Worm (Caenorhabditis elegans) whole organism, dauer: ENCODE results near the gene unc-46.

Experiments
- unc-62 ChIP-seq: sonication (generic microtip); optimal IDR thresholded peaks from 2 replicates; lab custom pipeline; 2017; ENCODE audit warnings: missing biosample characterization, missing genetic modification reagents, missing genetic modification characterization

unc-46 gene

DNA sequence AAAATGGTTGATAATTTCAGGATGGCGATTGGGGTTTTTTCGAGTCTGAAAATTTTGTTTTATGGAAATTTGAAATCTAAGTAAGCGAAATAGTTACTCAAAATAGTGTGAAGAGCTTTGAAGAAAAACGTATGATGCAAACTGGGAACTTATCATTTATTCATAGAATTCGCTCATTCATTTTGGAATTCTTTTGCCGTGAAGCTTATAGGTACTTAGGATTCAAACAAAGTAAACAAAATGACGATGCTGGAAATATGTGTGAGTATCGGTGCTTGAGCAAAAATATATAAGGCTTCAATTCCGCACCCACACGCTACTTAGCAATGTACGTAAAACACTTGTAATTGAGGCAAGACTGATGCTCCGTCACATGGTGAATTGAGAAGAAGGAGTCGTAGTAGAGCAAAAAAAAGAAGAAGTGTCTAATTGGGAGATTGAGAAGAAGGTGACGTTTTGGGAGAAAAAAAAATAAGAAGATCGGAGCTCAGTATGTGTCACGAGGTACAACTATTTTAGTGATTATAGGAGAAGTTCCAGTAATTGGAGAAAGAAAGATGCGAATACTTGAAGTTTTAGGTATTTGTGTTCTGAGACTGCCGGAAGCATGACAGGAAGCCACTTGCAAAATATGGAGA is 9.2 kb downstream of the unc-46 start, which contains the start of gene glb-32:
Gene glb-32, minus strand, starts transcription at position 51 of the 638 bp plus-strand sequence.
- no peak for TF ChIP-seq unc-62

DNA sequence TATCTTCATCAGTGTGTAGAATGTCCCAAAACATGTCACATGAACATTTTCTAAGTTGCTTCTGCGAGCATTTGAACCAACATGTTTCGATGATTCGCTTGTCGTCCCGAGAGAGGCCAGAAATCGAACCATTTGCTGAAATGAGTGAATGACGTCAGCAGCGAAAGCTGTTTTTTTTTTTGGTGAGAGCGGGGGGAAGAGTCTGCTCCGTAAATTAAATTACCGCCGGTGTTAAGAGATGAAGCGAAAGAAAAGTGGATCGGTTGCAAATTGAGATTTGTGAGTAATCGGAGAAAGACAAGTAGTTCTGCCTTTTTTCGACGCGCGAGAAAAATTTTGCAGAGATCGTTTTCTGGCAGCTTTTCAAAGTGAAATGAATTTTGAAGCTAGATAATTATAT is 10.5 kb downstream of the unc-46 start:
- TF ChIP-seq unc-62 = no peak

DNA sequence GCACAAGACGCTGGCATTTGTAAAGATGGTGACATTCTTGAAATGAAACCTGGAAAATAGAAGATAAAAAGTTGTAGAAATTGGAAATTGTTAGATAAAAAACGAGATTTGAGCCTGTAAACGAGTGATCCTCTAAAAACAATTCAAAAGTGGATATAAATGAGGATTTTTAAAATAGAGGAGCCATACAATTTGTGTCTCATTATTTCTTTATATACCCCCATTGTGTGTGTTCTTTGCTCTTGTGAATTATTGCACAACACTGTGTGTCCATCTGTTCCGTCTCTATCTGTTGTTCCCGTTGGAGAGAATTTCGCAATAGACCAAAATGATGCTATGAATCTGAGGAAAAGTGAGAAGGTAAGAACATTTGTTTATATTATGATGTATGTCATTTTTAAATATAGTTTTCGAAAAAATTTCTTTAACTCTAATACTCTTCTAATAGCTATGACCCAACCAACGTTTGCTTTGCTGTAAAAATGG is 11.9 kb downstream of the unc-46 start, which contains the start of gene Y58A7A.5:
Gene Y58A7A.5, minus strand, starts transcription at position 51 of the 486 bp plus-strand sequence.
- TF ChIP-seq unc-62 = no peak

DNA sequence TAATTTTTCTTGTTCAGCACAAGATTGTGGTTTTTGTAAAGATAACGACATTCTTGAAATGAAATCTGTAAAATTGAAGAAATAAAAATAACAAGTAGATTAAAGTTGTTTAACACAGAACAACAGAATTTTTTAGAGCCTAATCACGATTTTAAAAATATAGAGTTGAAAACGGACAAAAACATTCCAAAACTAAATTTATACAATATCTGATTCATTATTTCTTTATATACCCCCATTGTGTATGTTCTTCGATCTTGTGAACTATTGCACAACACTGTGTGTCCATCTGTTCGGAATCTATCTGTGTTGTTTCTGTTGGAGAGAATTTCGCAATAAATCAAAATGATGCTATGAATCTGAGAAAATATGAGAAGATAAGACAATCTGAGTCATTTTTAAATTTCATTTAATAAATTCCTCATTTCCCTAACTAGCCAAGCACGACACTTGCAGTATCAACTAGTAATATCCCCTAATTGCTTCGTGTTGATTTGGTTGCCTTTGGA is 13.8 kb downstream of the unc-46 start, which contains the start of gene Y58A7A.4:
Gene Y58A7A.4, minus strand, starts transcription at position 51 of the 509 bp plus-strand sequence.
- TF ChIP-seq unc-62 = no peak

DNA sequence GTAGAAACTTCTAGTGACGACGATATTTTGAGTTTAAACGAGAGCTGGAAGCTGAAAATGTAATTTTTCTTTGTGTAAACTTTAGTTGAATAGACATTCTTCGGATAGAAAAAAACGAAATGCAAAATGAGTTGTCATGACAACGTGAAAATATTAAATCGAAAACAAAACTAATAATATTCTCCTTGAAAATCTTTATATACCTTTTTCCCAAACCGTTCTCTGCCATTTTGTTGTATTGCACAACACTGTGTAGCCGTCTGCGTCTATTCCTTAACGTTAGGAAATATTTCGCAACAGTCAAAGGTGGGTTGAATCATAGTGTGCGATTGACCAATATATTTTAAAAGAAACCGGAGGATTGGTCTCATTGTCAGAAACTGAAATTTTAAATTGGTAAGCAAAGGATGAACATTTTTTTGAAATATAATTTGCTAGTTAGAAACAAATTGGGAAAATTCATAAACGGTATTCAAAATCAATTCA is 17.9 kb downstream of the unc-46 start, which contains the start of gene Y58A7A.3:
Gene Y58A7A.3, minus strand, starts transcription at position 51 of the 486 bp plus-strand sequence.
- TF ChIP-seq unc-62 = no peak

DNA sequence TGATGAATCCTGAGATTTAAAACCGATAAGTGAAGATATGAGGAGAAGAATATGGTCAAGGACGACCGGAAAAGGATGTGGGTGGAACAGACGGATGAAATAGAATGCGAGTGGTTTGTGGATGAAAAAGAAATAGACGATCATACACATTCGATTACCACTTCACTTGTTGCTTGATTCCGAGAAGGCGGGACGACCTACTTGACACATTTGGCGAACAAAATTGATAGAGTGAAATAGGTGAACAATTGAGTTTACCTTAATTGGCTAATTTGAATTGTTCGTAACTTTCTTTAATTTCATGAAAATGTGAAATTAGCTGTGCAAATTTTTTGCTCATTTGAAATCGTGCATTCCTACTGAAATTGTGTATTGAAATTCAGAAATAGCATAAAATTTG is 26.7 kb downstream of the unc-46 start, which contains the start of gene Y58A7A.2:
Gene Y58A7A.2, minus strand, starts transcription at position 101 of the 400 bp plus-strand sequence.
- TF ChIP-seq unc-62 = no peak

DNA sequence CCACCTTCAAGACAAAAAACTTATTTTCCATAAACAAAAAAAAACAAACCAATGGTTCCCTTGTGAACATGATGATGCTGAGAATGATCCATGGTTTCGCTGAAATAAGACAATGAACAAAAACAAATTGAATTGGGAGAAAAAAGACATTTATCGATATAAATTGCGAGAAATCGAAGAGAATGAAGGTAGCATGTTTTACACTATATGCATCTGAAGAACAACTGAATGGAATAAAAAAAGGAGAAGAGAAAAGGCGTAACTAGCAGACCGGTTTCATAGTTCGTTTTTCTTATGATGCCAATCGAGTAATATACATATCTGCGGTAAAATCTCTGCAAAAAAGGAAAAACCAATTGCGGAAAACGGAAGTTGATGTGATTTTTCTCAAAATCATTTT is 29.4 kb downstream of the unc-46 start, which contains the start of gene Y58A7A.1:
Gene Y58A7A.1, minus strand, starts transcription at position 101 of the 400 bp plus-strand sequence.
- no peak for TF ChIP-seq unc-62

DNA sequence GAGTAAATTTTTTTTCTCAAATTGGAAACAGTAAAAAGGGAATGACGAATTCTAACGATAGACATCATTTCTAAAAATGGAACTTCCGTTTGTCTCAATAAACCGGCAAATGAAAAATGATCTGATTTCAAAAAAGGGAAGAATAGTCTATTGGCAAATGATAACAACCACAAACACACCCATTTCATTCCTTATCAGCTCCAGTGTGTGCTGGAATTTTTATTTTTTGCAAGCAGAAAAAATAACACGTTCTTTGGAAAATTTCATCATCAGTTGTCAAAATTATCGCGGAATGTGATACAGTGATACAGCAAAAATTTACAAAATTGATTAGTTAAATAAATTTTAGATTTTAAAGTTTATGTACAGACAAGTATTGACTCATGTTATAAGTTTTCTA is 31.4 kb downstream of the unc-46 start:
- TF ChIP-seq unc-62 = no peak

DNA sequence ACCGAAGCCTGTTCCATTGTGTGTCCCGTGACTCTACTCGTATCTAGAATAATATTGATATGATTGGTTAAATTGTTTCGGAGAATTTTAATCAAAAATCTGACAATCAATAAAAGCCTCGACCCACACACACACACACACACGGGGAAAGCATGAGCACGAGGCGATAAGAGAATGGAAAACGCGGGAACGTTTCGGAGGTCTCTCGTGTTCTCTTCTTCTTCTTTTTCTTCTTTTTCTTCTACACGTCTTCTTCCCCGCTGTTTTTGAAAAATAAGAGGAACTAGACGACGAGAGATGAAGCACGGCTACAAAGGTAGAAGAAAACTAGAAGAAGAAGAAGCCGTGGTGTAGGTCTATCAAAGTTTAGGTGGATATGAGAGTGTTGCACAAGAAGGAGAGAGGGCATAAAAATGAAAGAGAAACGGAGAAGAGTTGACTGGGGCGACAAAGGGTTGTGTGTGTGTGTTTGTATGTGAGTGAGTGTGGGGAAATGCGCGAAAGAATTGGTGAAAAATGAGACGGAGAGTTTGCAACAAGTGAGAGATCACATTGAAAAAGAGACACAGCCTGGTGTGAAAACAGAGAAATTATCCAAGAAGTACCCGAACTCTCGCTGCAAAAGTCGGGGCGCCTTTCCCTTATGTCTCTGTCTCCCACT is 33.9 kb downstream of the unc-46 start, which contains the start of gene mlk-1:
Gene mlk-1, minus strand, starts transcription at position 51 of the 661 bp plus-strand sequence.
- no peak for TF ChIP-seq unc-62

DNA sequence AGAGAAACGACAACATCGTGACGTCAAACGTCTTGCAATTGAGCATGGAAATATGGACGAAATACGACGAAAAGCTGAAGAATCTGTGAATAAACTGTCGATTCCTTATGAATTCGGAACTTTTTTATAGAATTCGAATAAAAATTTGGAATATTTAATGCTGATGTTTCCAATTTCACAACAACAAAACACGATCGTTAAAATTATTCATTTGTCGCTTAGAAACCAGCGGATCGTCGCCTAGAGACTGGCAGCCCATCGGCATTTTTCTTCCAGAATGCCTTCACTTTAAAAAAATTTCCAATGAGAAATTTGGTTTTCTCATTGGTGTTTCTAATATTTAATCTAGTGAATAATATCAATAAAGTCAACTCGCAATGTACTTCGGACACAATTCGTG is 45.5 kb downstream of the unc-46 start, which contains the start of gene cwp-4:
Gene cwp-4, plus strand, starts transcription at position 301 of the 400 bp plus-strand sequence.
- TF ChIP-seq unc-62 = no peak

DNA sequence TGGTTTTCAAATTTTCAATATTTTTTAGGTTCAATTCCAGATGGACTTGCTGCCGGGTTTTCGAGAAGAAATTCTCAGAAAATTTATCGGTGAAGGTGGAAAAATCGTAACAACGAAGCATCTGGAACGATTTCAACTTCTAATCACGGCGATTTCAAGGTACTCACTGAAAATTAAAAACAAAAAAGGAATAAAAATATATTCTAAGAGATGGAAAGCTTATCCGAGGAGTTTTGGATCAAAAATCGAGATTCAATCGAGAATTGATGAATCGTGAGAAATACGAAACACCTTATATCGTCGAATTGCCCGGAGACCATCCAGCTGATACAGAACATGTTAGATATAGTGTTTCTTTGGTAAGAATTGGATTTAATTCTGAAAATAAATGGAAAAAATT is 46.6 kb downstream of the unc-46 start, which contains the start of gene K11D12.12:
Gene K11D12.12, plus strand, starts transcription at position 29 of the 400 bp plus-strand sequence.
- no peak for TF ChIP-seq unc-62

DNA sequence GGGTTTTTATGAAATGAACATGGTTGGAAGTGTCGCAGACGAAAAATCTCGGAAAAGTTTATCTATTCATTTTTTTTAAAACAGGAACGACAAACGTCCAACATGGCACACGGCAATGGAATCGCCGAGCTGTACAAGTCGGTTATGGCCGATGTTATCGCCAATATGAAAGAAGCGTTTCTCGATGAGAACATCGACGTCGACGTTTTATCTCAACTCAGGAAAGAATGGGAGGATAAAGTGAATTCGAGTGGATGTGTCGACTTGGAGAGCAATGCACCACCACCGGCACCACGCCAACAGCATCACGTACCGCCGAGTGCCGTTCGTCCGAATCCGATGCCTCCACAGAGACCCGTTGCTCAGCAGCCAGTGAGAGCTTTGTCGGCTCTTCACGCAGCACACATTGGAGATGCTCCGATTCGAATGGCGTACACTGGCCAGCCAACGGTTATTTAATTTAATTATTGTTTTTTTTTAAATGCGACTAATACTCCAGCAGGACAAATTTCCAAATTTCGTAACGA is 48.7 kb downstream of the unc-46 start:
- no peak for TF ChIP-seq unc-62

DNA sequence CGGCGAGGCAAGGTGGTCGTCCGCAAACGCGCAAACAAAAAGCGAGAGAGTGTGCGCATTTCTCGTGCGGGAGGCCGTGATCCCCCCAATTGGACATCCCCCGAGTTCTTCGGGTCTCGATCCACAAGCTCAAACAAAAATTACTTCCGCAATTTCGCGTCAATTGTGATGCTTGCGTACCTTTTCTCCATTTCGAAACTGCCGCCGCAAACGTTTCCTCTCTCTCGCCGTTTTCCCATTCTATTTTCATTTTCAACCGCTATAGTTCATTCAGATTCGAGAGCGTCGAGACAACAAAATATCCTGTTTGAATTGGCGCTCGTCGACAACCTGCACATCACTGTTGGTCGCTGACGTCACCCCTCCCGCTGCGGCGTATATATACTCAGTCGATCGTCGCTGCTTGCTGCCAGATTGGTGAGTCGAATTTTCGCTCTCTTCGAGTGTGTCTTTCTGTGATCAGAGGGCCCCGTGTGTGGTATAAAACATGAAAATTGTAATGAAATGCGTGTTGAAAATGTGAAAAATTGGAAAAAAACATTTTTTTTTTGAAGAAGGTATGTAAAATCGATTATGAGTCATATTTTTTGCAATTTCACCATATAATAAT is 49.4 kb downstream of the unc-46 start, which contains the start of the genes pqn-51 and K11D12.14:
Gene pqn-51, plus strand, starts transcription at position 275 of the 610 bp plus-strand sequence.
Gene K11D12.14, plus strand, starts transcription at position 304 of the 610 bp plus-strand sequence.
- no peak for TF ChIP-seq unc-62
